Fruit fly (Drosophila melanogaster) whole organism, embryonic: ENCODE results near the gene snky.

Experiments
- B-H2 ChIP-seq: fragments of 200-800 bp; sonication (Bioruptor generic); optimal IDR thresholded peaks from 2 replicates; lab custom pipeline; 2018; ENCODE audit warnings: missing biosample characterization, mild to moderate bottlenecking, missing genetic modification characterization
- CG12071 ChIP-seq: fragments of 200-800 bp; sonication (Bioruptor generic); optimal IDR thresholded peaks from 3 replicates; lab custom pipeline; 2018; ENCODE audit warnings: missing biosample characterization, mild to moderate bottlenecking, missing genetic modification characterization
- CG12942 ChIP-seq: fragments of 200-800 bp; sonication (Bioruptor generic); optimal IDR thresholded peaks from 3 replicates; lab custom pipeline; 2016; ENCODE audit warnings: missing biosample characterization, missing genetic modification characterization
- CG14860 ChIP-seq: fragments of 200-800 bp; sonication (Bioruptor generic); IDR thresholded peaks from 3 replicates; pipeline ENCODE4 v1.3.6; 2022; ENCODE audit warnings: missing biosample characterization, missing genetic modification characterization; ENCODE audit not compliant: partially characterized antibody
- CG15479 ChIP-seq: fragments of 200-800 bp; sonication (Bioruptor generic); optimal IDR thresholded peaks from 3 replicates; lab custom pipeline; 2019; ENCODE audit warnings: missing biosample characterization, mild to moderate bottlenecking, missing genetic modification characterization, moderate library complexity
- CG16779 ChIP-seq: fragments of 200-800 bp; sonication (Bioruptor generic); IDR thresholded peaks from 2 replicates; pipeline ENCODE4 v1.3.6; 2022; ENCODE audit warnings: missing biosample characterization, missing genetic modification characterization
- CG16815 ChIP-seq: fragments of 200-800 bp; sonication (Bioruptor generic); optimal IDR thresholded peaks from 3 replicates; lab custom pipeline; 2017; ENCODE audit warnings: missing biosample characterization, mild to moderate bottlenecking, missing genetic modification characterization
- CG17328 ChIP-seq: fragments of 200-800 bp; sonication (Bioruptor generic); IDR thresholded peaks from 2 replicates; pipeline ENCODE4 v1.3.6; 2022; ENCODE audit warnings: missing biosample characterization, missing genetic modification characterization
- CG18764 ChIP-seq: fragments of 200-800 bp; sonication (Bioruptor generic); optimal IDR thresholded peaks from 3 replicates; lab custom pipeline; 2016; ENCODE audit warnings: missing biosample characterization, missing genetic modification characterization
- CG2120 ChIP-seq: fragments of 200-800 bp; sonication (Bioruptor generic); optimal IDR thresholded peaks from 3 replicates; lab custom pipeline; 2016; ENCODE audit warnings: missing biosample characterization, missing genetic modification characterization
- CG2875 ChIP-seq: fragments of 200-800 bp; sonication (Bioruptor generic); optimal IDR thresholded peaks from 2 replicates; lab custom pipeline; 2017; ENCODE audit warnings: missing biosample characterization, mild to moderate bottlenecking, missing genetic modification characterization, missing genetic modification reagents
- CG31365 ChIP-seq: fragments of 200-800 bp; sonication (Bioruptor generic); optimal IDR thresholded peaks from 2 replicates; lab custom pipeline; 2018; ENCODE audit warnings: missing biosample characterization, mild to moderate bottlenecking, missing genetic modification characterization
- CG3163 ChIP-seq: fragments of 200-800 bp; sonication (Bioruptor generic); optimal IDR thresholded peaks from 3 replicates; lab custom pipeline; 2016; ENCODE audit warnings: missing biosample characterization, missing genetic modification characterization
- CG3407 ChIP-seq: fragments of 200-800 bp; sonication (Bioruptor generic); optimal IDR thresholded peaks from 2 replicates; lab custom pipeline; 2018; ENCODE audit warnings: missing biosample characterization, mild to moderate bottlenecking, missing genetic modification characterization
- CG3726 ChIP-seq: fragments of 200-800 bp; sonication (Bioruptor generic); IDR thresholded peaks from 3 replicates; pipeline ENCODE4, ENCODE4 v1.3.6; 2022; ENCODE audit warnings: missing biosample characterization, missing genetic modification characterization
- CG3838 ChIP-seq: fragments of 200-800 bp; sonication (Bioruptor generic); optimal IDR thresholded peaks from 3 replicates; lab custom pipeline; 2016; ENCODE audit warnings: missing biosample characterization, missing genetic modification characterization
- CG6791 ChIP-seq: fragments of 200-800 bp; sonication (Bioruptor generic); IDR thresholded peaks from 3 replicates; pipeline ENCODE4 v1.3.6; 2022; ENCODE audit warnings: missing biosample characterization, missing genetic modification characterization; ENCODE audit not compliant: partially characterized antibody
- CG7987 ChIP-seq: fragments of 200-800 bp; sonication (Bioruptor generic); optimal IDR thresholded peaks from 2 replicates; lab custom pipeline; 2018; ENCODE audit warnings: missing biosample characterization, mild to moderate bottlenecking, missing genetic modification characterization, moderate library complexity
- Chrac-16 ChIP-seq: fragments of 200-800 bp; sonication (Bioruptor generic); optimal IDR thresholded peaks from 3 replicates; lab custom pipeline; 2016; ENCODE audit warnings: missing biosample characterization, missing genetic modification characterization
- CrebB ChIP-seq: fragments of 200-800 bp; sonication (Bioruptor generic); optimal IDR thresholded peaks from 3 replicates; lab custom pipeline; 2018; ENCODE audit warnings: missing biosample characterization, mild to moderate bottlenecking, missing genetic modification characterization
- D19B ChIP-seq: fragments of 200-800 bp; sonication (Bioruptor generic); optimal IDR thresholded peaks from 2 replicates; lab custom pipeline; 2017; ENCODE audit warnings: missing biosample characterization, mild to moderate bottlenecking, missing genetic modification characterization
- Dip3 ChIP-seq: fragments of 200-800 bp; sonication (Bioruptor generic); optimal IDR thresholded peaks from 3 replicates; lab custom pipeline; 2016; ENCODE audit warnings: missing biosample characterization, missing genetic modification characterization
- ERR ChIP-seq: fragments of 200-800 bp; sonication (Bioruptor generic); optimal IDR thresholded peaks from 2 replicates; lab custom pipeline; 2016; ENCODE audit warnings: missing biosample characterization, missing genetic modification characterization
- Fer3 ChIP-seq: fragments of 200-800 bp; sonication (Bioruptor generic); optimal IDR thresholded peaks from 2 replicates; lab custom pipeline; 2018; ENCODE audit warnings: missing biosample characterization, mild to moderate bottlenecking, missing genetic modification characterization, moderate library complexity
- Kr ChIP-seq: fragments of 200-800 bp; sonication (Bioruptor generic); optimal IDR thresholded peaks from 2 replicates; lab custom pipeline; 2017; ENCODE audit warnings: missing biosample characterization, mild to moderate bottlenecking, missing genetic modification characterization
- MTF-1 ChIP-seq: fragments of 200-800 bp; sonication (Bioruptor generic); optimal IDR thresholded peaks from 2 replicates; lab custom pipeline; 2018; ENCODE audit warnings: missing biosample characterization, mild to moderate bottlenecking, missing genetic modification characterization, borderline replicate concordance
- NC2β ChIP-seq: fragments of 200-800 bp; sonication (Bioruptor generic); optimal IDR thresholded peaks from 2 replicates; lab custom pipeline; 2016; ENCODE audit warnings: missing biosample characterization, missing genetic modification characterization
- Taf1 ChIP-seq: fragments of 200-800 bp; sonication (Bioruptor generic); IDR thresholded peaks from 2 replicates; pipeline ENCODE4 v1.3.6; 2022; ENCODE audit warnings: missing biosample characterization, missing genetic modification characterization
- Trl ChIP-seq, 3 experiments: fragments of >200 bp in 2 of 3; fragments of 200-800 bp in 1 of 3; sonication (Bioruptor generic) in 1 of 3; optimal IDR thresholded peaks; 2 replicates in 1 of 3; 3 replicates in 2 of 3; lab custom pipeline; 2016 to 2017; ENCODE audit warnings: missing biosample characterization in 1 of 3, missing genetic modification characterization in 1 of 3
- ab ChIP-seq: fragments of 200-800 bp; sonication (Bioruptor generic); optimal IDR thresholded peaks from 2 replicates; lab custom pipeline; 2016; ENCODE audit warnings: missing biosample characterization, missing genetic modification characterization
- az2 ChIP-seq: fragments of 200-800 bp; sonication (Bioruptor generic); optimal IDR thresholded peaks from 3 replicates; lab custom pipeline; 2016; ENCODE audit warnings: missing biosample characterization, missing genetic modification characterization
- bsh ChIP-seq, 2 experiments: fragments of 200-800 bp; sonication (Bioruptor generic); optimal IDR thresholded peaks; 2 replicates each; lab custom pipeline; 2017 to 2018; ENCODE audit warnings: mild to moderate bottlenecking in 2 of 2, missing biosample characterization in 2 of 2, missing genetic modification characterization in 2 of 2, moderate library complexity in 1 of 2
- cas ChIP-seq: fragments of 200-800 bp; sonication (Bioruptor generic); IDR thresholded peaks from 2 replicates; pipeline ENCODE4 v1.3.6; 2022; ENCODE audit warnings: missing biosample characterization, missing genetic modification characterization
- cato ChIP-seq: fragments of 200-800 bp; sonication (Bioruptor generic); optimal IDR thresholded peaks from 2 replicates; lab custom pipeline; 2016; ENCODE audit warnings: missing biosample characterization, missing genetic modification characterization, borderline replicate concordance
- caup ChIP-seq: fragments of 200-800 bp; sonication (Bioruptor generic); optimal IDR thresholded peaks from 3 replicates; lab custom pipeline; 2017; ENCODE audit warnings: missing biosample characterization, mild to moderate bottlenecking, missing genetic modification characterization, moderate library complexity; ENCODE audit not compliant: severe bottlenecking
- chinmo ChIP-seq: fragments of 200-800 bp; sonication (Bioruptor generic); IDR thresholded peaks from 4 replicates; pipeline ENCODE4 v1.3.6; 2022; ENCODE audit warnings: missing biosample characterization, missing genetic modification characterization; ENCODE audit not compliant: partially characterized antibody
- dpn ChIP-seq, 2 experiments: fragments of 200-800 bp; sonication (Bioruptor generic); optimal IDR thresholded peaks; 3 replicates each; lab custom pipeline; 2016; ENCODE audit warnings: missing biosample characterization in 2 of 2, missing genetic modification characterization in 2 of 2
- ftz-f1 ChIP-seq: fragments of 200-800 bp; sonication (Bioruptor generic); optimal IDR thresholded peaks from 2 replicates; lab custom pipeline; 2016; ENCODE audit warnings: missing biosample characterization, missing genetic modification characterization
- h ChIP-seq: fragments of >200 bp; optimal IDR thresholded peaks from 2 replicates; lab custom pipeline; 2017
- hbn ChIP-seq: fragments of 200-800 bp; sonication (Bioruptor generic); IDR thresholded peaks from 2 replicates; pipeline ENCODE4 v1.3.6; 2022; ENCODE audit warnings: missing biosample characterization, missing genetic modification characterization; ENCODE audit not compliant: partially characterized antibody
- hth ChIP-seq: fragments of >200 bp; optimal IDR thresholded peaks from 2 replicates; lab custom pipeline; 2017; ENCODE audit warnings: inconsistent platforms
- insv ChIP-seq, 2 experiments: fragments of 200-800 bp; sonication (Bioruptor generic); optimal IDR thresholded peaks; 3 replicates each; lab custom pipeline; 2016 to 2018; ENCODE audit warnings: missing biosample characterization in 2 of 2, missing genetic modification characterization in 2 of 2
- klu ChIP-seq: fragments of 200-800 bp; sonication (Bioruptor generic); IDR thresholded peaks from 2 replicates; pipeline ENCODE4 v1.3.6; 2022; ENCODE audit warnings: missing biosample characterization, missing genetic modification characterization
- lov ChIP-seq, 2 experiments: fragments of 200-800 bp in 1 of 2; fragments of >200 bp in 1 of 2; sonication (Bioruptor generic) in 1 of 2; IDR thresholded peaks in 1 of 2; optimal IDR thresholded peaks in 1 of 2; 2 replicates in 1 of 2; 3 replicates in 1 of 2; pipeline versions ENCODE4 v1.3.6 to Lab custom; 2017 to 2022; ENCODE audit warnings: missing biosample characterization in 1 of 2, missing genetic modification characterization in 1 of 2
- nom ChIP-seq: fragments of 200-800 bp; sonication (Bioruptor generic); optimal IDR thresholded peaks from 2 replicates; lab custom pipeline; 2017; ENCODE audit warnings: missing biosample characterization, missing genetic modification characterization, mild to moderate bottlenecking, moderate library complexity, missing genetic modification reagents
- pan ChIP-seq, 4 experiments: fragments of >200 bp in 3 of 4; fragments of 200-800 bp in 1 of 4; sonication (Bioruptor generic) in 1 of 4; optimal IDR thresholded peaks in 3 of 4; IDR thresholded peaks in 1 of 4; 2 replicates each; pipeline versions ENCODE4 v1.3.6 to Lab custom; 2017 to 2022; ENCODE audit warnings: missing biosample characterization in 2 of 4, missing genetic modification characterization in 2 of 4, mixed read lengths in 1 of 4
- pb ChIP-seq: fragments of 200-800 bp; sonication (Bioruptor generic); optimal IDR thresholded peaks from 3 replicates; lab custom pipeline; 2016; ENCODE audit warnings: missing biosample characterization, missing genetic modification characterization
- run ChIP-seq: fragments of 200-800 bp; sonication (Bioruptor generic); optimal IDR thresholded peaks from 3 replicates; lab custom pipeline; 2018; ENCODE audit warnings: missing biosample characterization, mild to moderate bottlenecking, missing genetic modification characterization
- slou ChIP-seq: fragments of 200-800 bp; sonication (Bioruptor generic); optimal IDR thresholded peaks from 3 replicates; lab custom pipeline; 2016; ENCODE audit warnings: missing biosample characterization, missing genetic modification characterization

The snky gene

dm6 chr3L:13197551-13197950 is 23.3 kb downstream of the snky start (continued):
- TF ChIP-seq klu, result no peak
- TF ChIP-seq insv (GFP tag; optimal IDR thresholded peaks at IDR 0.05; lab: Kevin White, UChicago), result no peak
- TF ChIP-seq ERR (GFP tag; lab: Kevin White, UChicago), result no peak
- no peak for TF ChIP-seq CG2120 (GFP tag; lab: Kevin White, UChicago)
- TF ChIP-seq CG12942 (GFP tag; lab: Kevin White, UChicago), result no peak
- TF ChIP-seq chinmo (GFP tag; lab: Robert Waterston, UW), result no peak
- TF ChIP-seq run (tag; lab: Kevin White, UChicago), result no peak
- TF ChIP-seq caup (GFP tag; lab: Kevin White, UChicago), result no peak
- peak; percentile 39 for TF ChIP-seq CG3407 (GFP tag; lab: Kevin White, UChicago)
- TF ChIP-seq bsh (GFP tag; optimal IDR thresholded peaks at IDR 0.05; lab: Kevin White, UChicago), result peak in 1 of 2 experiments; percentile 82
- TF ChIP-seq CrebB (tag; lab: Kevin White, UChicago), result no peak
- no peak for TF ChIP-seq pb
- TF ChIP-seq CG3726 (GFP tag; lab: Robert Waterston, UW), result 0 out of 3 replicates have a peak, but pooled peaks have one; percentile 35
- TF ChIP-seq cato, result no peak
- no peak for TF ChIP-seq hbn
- no peak for TF ChIP-seq CG7987 (GFP tag; lab: Kevin White, UChicago)
- TF ChIP-seq lov (optimal IDR thresholded peaks at IDR 0.05; lab: Kevin White, UChicago), result no peak
- TF ChIP-seq lov (GFP tag; IDR thresholded peaks at IDR 0.05; lab: Robert Waterston, UW), result peak; percentile 33; the same call in 1 of the 3 replicates
- TF ChIP-seq Kr (GFP tag; lab: Kevin White, UChicago), result no peak
- no peak for TF ChIP-seq cas (GFP tag; lab: Robert Waterston, UW)
- no peak for TF ChIP-seq CG3163 (GFP tag; lab: Kevin White, UChicago)
- no peak for TF ChIP-seq CG15479 (GFP tag; lab: Kevin White, UChicago)
- TF ChIP-seq CG18764 (GFP tag; lab: Kevin White, UChicago), result peak; percentile 10
- peak; percentile 23 for TF ChIP-seq Chrac-16 (GFP tag; lab: Kevin White, UChicago)
- peak in 1 of 2 experiments; percentile 28 for TF ChIP-seq dpn (GFP tag; optimal IDR thresholded peaks at IDR 0.05; lab: Kevin White, UChicago)
- peak; percentile 1 for TF ChIP-seq MTF-1 (GFP tag; lab: Kevin White, UChicago)
- TF ChIP-seq Dip3 (GFP tag; lab: Kevin White, UChicago), result peak; percentile 9
- no peak for TF ChIP-seq B-H2 (GFP tag; lab: Kevin White, UChicago)
- no peak for TF ChIP-seq D19B (GFP tag; lab: Kevin White, UChicago)
- peak; percentile 13 for TF ChIP-seq Fer3 (tag; lab: Kevin White, UChicago)
- TF ChIP-seq NC2β (GFP tag; lab: Kevin White, UChicago), result no peak
- no peak for TF ChIP-seq hth (lab: Kevin White, UChicago)
- TF ChIP-seq az2, result peak; percentile 66
- no peak for TF ChIP-seq CG31365 (tag; lab: Kevin White, UChicago)
- no peak for TF ChIP-seq CG16815 (GFP tag; lab: Kevin White, UChicago)
- peak; percentile 56; the same call in 1 of the 2 replicates for TF ChIP-seq CG17328
- no peak for TF ChIP-seq ab (GFP tag; lab: Kevin White, UChicago)
- no peak for TF ChIP-seq h
- TF ChIP-seq Trl (optimal IDR thresholded peaks at IDR 0.05; lab: Kevin White, UChicago), result no peak
- no peak for TF ChIP-seq Trl (GFP tag; optimal IDR thresholded peaks at IDR 0.05; lab: Kevin White, UChicago)
- peak; percentile 53 for TF ChIP-seq CG12071 (GFP tag; lab: Kevin White, UChicago)
- no peak for TF ChIP-seq CG3838 (GFP tag; lab: Kevin White, UChicago)
- no peak for TF ChIP-seq CG14860 (GFP tag; lab: Robert Waterston, UW)
- TF ChIP-seq ftz-f1 (GFP tag; lab: Kevin White, UChicago), result no peak
- TF ChIP-seq nom, result no peak
- TF ChIP-seq CG2875 (GFP tag; lab: Kevin White, UChicago), result peak; percentile 51
- TF ChIP-seq CG16779, result no peak
- no peak for TF ChIP-seq Taf1 (GFP tag; lab: Robert Waterston, UW)
- no peak for TF ChIP-seq pan (optimal IDR thresholded peaks at IDR 0.05; lab: Kevin White, UChicago)
- peak in 1 of 2 experiments; percentile 60 for TF ChIP-seq pan (GFP tag; optimal IDR thresholded peaks at IDR 0.05 in 1 of 2, IDR thresholded peaks at IDR 0.05 in 1 of 2)
- TF ChIP-seq CG6791 (GFP tag; lab: Robert Waterston, UW), result no peak
- TF ChIP-seq slou (GFP tag; lab: Kevin White, UChicago), result no peak
